Worm (Caenorhabditis elegans) whole organism, L4 larva: ENCODE results near the gene sta-1.

Source experiments
- F49E8.2 ChIP-seq: sonication (generic microtip); optimal IDR thresholded peaks from 2 replicates; lab custom pipeline; 2016; ENCODE audit warnings: missing compliant biosample characterization, mild to moderate bottlenecking, missing genetic modification characterization, borderline replicate concordance
- T26A8.4 ChIP-seq: fragments of 200-800 bp; sonication (Bioruptor generic); IDR thresholded peaks from 2 replicates; pipeline ENCODE4 v1.3.6; 2022; ENCODE audit warnings: missing genetic modification characterization, missing compliant biosample characterization
- Y105C5A.15 ChIP-seq: fragments of 200-800 bp; sonication (Bioruptor generic); IDR thresholded peaks from 2 replicates; pipeline ENCODE4 v1.3.6; 2022; ENCODE audit warnings: missing genetic modification characterization, missing compliant biosample characterization
- aly-2 ChIP-seq: sonication (generic microtip); optimal IDR thresholded peaks from 2 replicates; lab custom pipeline; 2018; ENCODE audit warnings: missing biosample characterization, missing genetic modification characterization
- arid-1 ChIP-seq: fragments of 200-800 bp; sonication (Bioruptor generic); conservative IDR thresholded peaks from 2 replicates; pipeline ENCODE4 v1.3.6; 2022; ENCODE audit warnings: missing genetic modification reagents, missing genetic modification characterization, missing compliant biosample characterization
- ceh-44 ChIP-seq: fragments of 200-800 bp; sonication (Bioruptor generic); IDR thresholded peaks from 2 replicates; pipeline ENCODE4 v1.3.6; 2022; ENCODE audit warnings: missing genetic modification reagents, missing genetic modification characterization, missing compliant biosample characterization
- ctbp-1 ChIP-seq: fragments of 200-800 bp; sonication (Bioruptor generic); IDR thresholded peaks from 2 replicates; pipeline ENCODE4 v1.3.6; 2022; ENCODE audit warnings: missing genetic modification reagents, missing genetic modification characterization, missing compliant biosample characterization
- daf-16 ChIP-seq, 3 experiments: sonication (generic microtip); optimal IDR thresholded peaks; 2 replicates each; lab custom pipeline; 2016 to 2017; ENCODE audit warnings: missing genetic modification characterization in 3 of 3, missing genetic modification reagents in 3 of 3, mild to moderate bottlenecking in 2 of 3, missing compliant biosample characterization in 2 of 3, missing biosample characterization in 1 of 3, moderate library complexity in 1 of 3
- dmd-6 ChIP-seq: fragments of 200-800 bp; sonication (Bioruptor generic); IDR thresholded peaks from 2 replicates; pipeline ENCODE4 v1.3.6; 2022; ENCODE audit warnings: missing genetic modification reagents, missing genetic modification characterization, missing compliant biosample characterization
- dve-1 ChIP-seq: sonication (generic microtip); optimal IDR thresholded peaks from 2 replicates; lab custom pipeline; 2017; ENCODE audit warnings: antibody characterized with exemption, mild to moderate bottlenecking, missing genetic modification characterization, missing compliant biosample characterization; ENCODE audit not compliant: insufficient read depth
- fkh-10 ChIP-seq: fragments of 150-350 bp; optimal IDR thresholded peaks from 2 replicates; lab custom pipeline; 2014; ENCODE audit warnings: missing biosample characterization, missing genetic modification reagents, missing genetic modification characterization
- gei-8 ChIP-seq: fragments of 200-800 bp; sonication (Bioruptor generic); optimal IDR thresholded peaks from 2 replicates; lab custom pipeline; 2018; ENCODE audit warnings: mild to moderate bottlenecking, missing genetic modification characterization, missing compliant biosample characterization
- hif-1 ChIP-seq, 2 experiments: sonication (generic microtip); optimal IDR thresholded peaks; 2 replicates each; lab custom pipeline; 2016 to 2017; ENCODE audit warnings: missing compliant biosample characterization in 2 of 2, missing genetic modification characterization in 2 of 2, missing genetic modification reagents in 2 of 2, missing genotype in 2 of 2, mild to moderate bottlenecking in 1 of 2
- hlh-11 ChIP-seq: fragments of 200-800 bp; sonication (Bioruptor generic); optimal IDR thresholded peaks from 2 replicates; lab custom pipeline; 2018; ENCODE audit warnings: mild to moderate bottlenecking, missing genetic modification characterization, missing compliant biosample characterization
- hlh-30 ChIP-seq: sonication (generic microtip); optimal IDR thresholded peaks from 2 replicates; lab custom pipeline; 2017; ENCODE audit warnings: antibody characterized with exemption, mild to moderate bottlenecking, missing genetic modification characterization, missing compliant biosample characterization; ENCODE audit not compliant: insufficient read depth
- hmg-1.1 ChIP-seq: fragments of 200-800 bp; sonication (Bioruptor generic); IDR thresholded peaks from 2 replicates; pipeline ENCODE4 v1.3.6; 2022; ENCODE audit warnings: missing genetic modification reagents, missing genetic modification characterization, missing compliant biosample characterization
- lin-13 ChIP-seq: fragments of 150-350 bp; optimal IDR thresholded peaks from 2 replicates; lab custom pipeline; 2014; ENCODE audit warnings: missing biosample characterization, missing genetic modification reagents, missing genetic modification characterization
- lin-38 ChIP-seq: fragments of 200-800 bp; sonication (Bioruptor generic); IDR thresholded peaks from 2 replicates; pipeline ENCODE4 v1.3.6; 2022; ENCODE audit warnings: missing genetic modification reagents, missing genetic modification characterization, missing compliant biosample characterization
- lsy-2 ChIP-seq, 2 experiments: fragments of 150-350 bp in 1 of 2; sonication (generic microtip) in 1 of 2; optimal IDR thresholded peaks; 2 replicates each; lab custom pipeline; 2014 to 2017; ENCODE audit warnings: missing biosample characterization in 2 of 2, missing genetic modification characterization in 2 of 2
- madf-5 ChIP-seq, 2 experiments: fragments of 200-800 bp; sonication (Bioruptor generic); IDR thresholded peaks; 2 replicates each; pipeline ENCODE4 v1.3.6; 2022; ENCODE audit warnings: missing compliant biosample characterization in 2 of 2, missing genetic modification characterization in 2 of 2
- madf-9 ChIP-seq: fragments of 200-800 bp; sonication (Bioruptor generic); conservative IDR thresholded peaks from 2 replicates; pipeline ENCODE4 v1.3.6; 2022; ENCODE audit warnings: missing genetic modification reagents, missing genetic modification characterization, missing compliant biosample characterization
- mdl-1 ChIP-seq, 2 experiments: fragments of 150-350 bp in 1 of 2; sonication (generic microtip) in 1 of 2; optimal IDR thresholded peaks; 2 replicates each; lab custom pipeline; 2014 to 2017; ENCODE audit warnings: missing biosample characterization in 2 of 2, missing genetic modification characterization in 2 of 2
- mep-1 ChIP-seq: fragments of 150-350 bp; sonication (generic microtip); optimal IDR thresholded peaks from 3 replicates; lab custom pipeline; 2014; ENCODE audit warnings: missing biosample characterization, missing genetic modification characterization
- nhr-11 ChIP-seq: fragments of 150-350 bp; optimal IDR thresholded peaks from 2 replicates; lab custom pipeline; 2014; ENCODE audit warnings: missing biosample characterization, missing genetic modification characterization
- nhr-111 ChIP-seq: fragments of 200-800 bp; sonication (Bioruptor generic); optimal IDR thresholded peaks from 2 replicates; lab custom pipeline; 2018; ENCODE audit warnings: mild to moderate bottlenecking, missing genetic modification characterization, missing compliant biosample characterization
- nhr-28 ChIP-seq: fragments of 150-350 bp; optimal IDR thresholded peaks from 2 replicates; lab custom pipeline; 2014; ENCODE audit warnings: missing biosample characterization, missing genetic modification characterization
- nhr-6 ChIP-seq: fragments of 150-350 bp; optimal IDR thresholded peaks from 2 replicates; lab custom pipeline; 2014; ENCODE audit warnings: missing biosample characterization, missing genetic modification characterization
- pha-4 ChIP-seq, 2 experiments: fragments of 150-350 bp in 1 of 2; fragments of 200-800 bp in 1 of 2; sonication (Bioruptor generic) in 1 of 2; IDR thresholded peaks in 1 of 2; optimal IDR thresholded peaks in 1 of 2; 2 replicates each; pipeline versions ENCODE4 v1.3.6 to Lab custom; 2014 to 2022; ENCODE audit warnings: missing genetic modification characterization in 2 of 2, missing genetic modification reagents in 2 of 2, missing biosample characterization in 1 of 2, missing compliant biosample characterization in 1 of 2
- rbr-2 ChIP-seq: sonication (generic microtip); optimal IDR thresholded peaks from 2 replicates; lab custom pipeline; 2016; ENCODE audit warnings: missing genotype, missing genetic modification characterization, missing compliant biosample characterization
- sdz-12 ChIP-seq: fragments of 200-800 bp; sonication (Bioruptor generic); optimal IDR thresholded peaks from 2 replicates; lab custom pipeline; 2018; ENCODE audit warnings: mild to moderate bottlenecking, missing genetic modification characterization, missing compliant biosample characterization
- set-16 ChIP-seq: fragments of 200-800 bp; sonication (Bioruptor generic); IDR thresholded peaks from 2 replicates; pipeline ENCODE4 v1.3.6; 2022; ENCODE audit warnings: missing genetic modification reagents, missing genetic modification characterization, missing compliant biosample characterization
- snpc-1.2 ChIP-seq: fragments of 200-800 bp; sonication (Bioruptor generic); IDR thresholded peaks from 2 replicates; pipeline ENCODE4 v1.3.6; 2022; ENCODE audit warnings: missing genetic modification reagents, missing genetic modification characterization, missing compliant biosample characterization
- tra-1 ChIP-seq: fragments of 200-800 bp; sonication (Bioruptor generic); IDR thresholded peaks from 2 replicates; pipeline ENCODE4 v1.3.6; 2022; ENCODE audit warnings: missing genetic modification reagents, missing genetic modification characterization, missing compliant biosample characterization
- ztf-7 ChIP-seq: fragments of 150-350 bp; optimal IDR thresholded peaks from 2 replicates; lab custom pipeline; 2014; ENCODE audit warnings: missing biosample characterization, missing genetic modification characterization

Gene sta-1

DNA sequence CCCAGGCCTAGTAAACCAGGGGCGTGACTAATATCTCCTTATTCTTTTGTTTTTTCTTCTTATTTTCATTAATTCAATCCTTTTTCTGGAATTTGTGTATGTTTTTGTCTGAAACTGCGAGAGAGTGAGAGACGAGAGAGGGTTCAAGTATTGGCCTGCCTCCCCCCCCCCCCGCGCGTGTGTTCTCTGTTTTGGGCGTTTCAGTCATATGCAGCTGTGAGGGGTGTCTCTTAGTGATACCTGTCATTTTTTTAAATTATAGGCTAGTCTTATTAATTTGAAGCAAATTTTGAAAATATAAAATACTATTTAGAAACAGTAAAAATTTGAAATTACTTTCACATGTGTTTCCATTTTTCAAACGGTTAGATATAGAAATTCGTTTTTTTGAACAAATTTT is 4.6 kb upstream of the sta-1 start:
- TF ChIP-seq Y105C5A.15 (no peak), hlh-11 (tag; lab: Kevin White, UChicago) (peak; percentile 7), set-16 (GFP tag; lab: Robert Waterston, UW) (no peak), ztf-7 (tag; lab: Kevin White, UChicago) (no peak), daf-16 (GFP tag; optimal IDR thresholded peaks at IDR 0.05; lab: Kevin White, UChicago) (no peak), daf-16 (tag; optimal IDR thresholded peaks at IDR 0.05; lab: Kevin White, UChicago) (peak; percentile 47), hlh-30 (tag; lab: Kevin White, UChicago) (peak; percentile 59), dve-1 (tag; lab: Kevin White, UChicago) (peak; percentile 38), madf-5 (GFP tag; IDR thresholded peaks at IDR 0.05; lab: Robert Waterston, UW) (no peak), nhr-111 (GFP tag; lab: Kevin White, UChicago) (no peak)

DNA sequence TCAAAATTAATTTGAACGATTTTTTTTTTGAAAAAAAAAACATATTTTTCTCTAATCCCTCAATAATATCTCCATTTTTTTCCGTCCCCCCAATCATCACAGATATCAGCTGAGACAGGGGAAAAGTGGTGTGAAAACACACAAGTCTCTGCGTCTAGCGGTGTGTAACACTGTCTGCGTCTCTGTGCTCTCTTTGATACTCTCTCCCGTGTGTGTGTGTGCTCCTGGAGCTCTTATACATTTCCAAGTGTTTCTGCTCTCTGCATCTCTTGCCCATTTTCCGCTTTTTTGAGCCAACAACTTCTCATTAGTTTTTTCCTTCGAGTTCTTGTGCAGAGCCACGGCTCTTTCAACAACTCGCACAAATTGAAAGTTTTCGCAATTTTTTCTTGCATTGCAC is 529 bp upstream of the sta-1 start:
- TF ChIP-seq rbr-2 (tag; lab: Kevin White, UChicago) = peak; percentile 29
- TF ChIP-seq sdz-12 (GFP tag; lab: Kevin White, UChicago) = no peak
- peak in 1 of 2 experiments; percentile 82 for TF ChIP-seq hif-1 (tag; optimal IDR thresholded peaks at IDR 0.05; lab: Kevin White, UChicago)
- TF ChIP-seq mep-1 = peak; percentile 67
- TF ChIP-seq ceh-44 = no peak
- peak; percentile 31 for TF ChIP-seq nhr-28 (tag; lab: Kevin White, UChicago)
- TF ChIP-seq ctbp-1 (GFP tag; lab: Robert Waterston, UW) = 0 out of 2 replicates have a peak, but pooled peaks have one; percentile 45
- peak; percentile 47; the same call in 1 of the 2 replicates for TF ChIP-seq pha-4 (GFP tag; IDR thresholded peaks at IDR 0.05; lab: Robert Waterston, UW)
- TF ChIP-seq pha-4 (tag; optimal IDR thresholded peaks at IDR 0.05; lab: Kevin White, UChicago) = no peak
- peak; percentile 36 for TF ChIP-seq fkh-10 (GFP tag; lab: Kevin White, UChicago)
- TF ChIP-seq gei-8 (GFP tag; lab: Kevin White, UChicago) = no peak
- no peak for TF ChIP-seq nhr-6
- peak; percentile 44; the same call in 1 of the 2 replicates for TF ChIP-seq dmd-6 (GFP tag; lab: Robert Waterston, UW)
- peak; percentile 45 for TF ChIP-seq lin-13 (GFP tag; lab: Kevin White, UChicago)
- 0 out of 2 replicates have a peak, but pooled peaks have one; percentile 18 for TF ChIP-seq T26A8.4 (GFP tag; lab: Robert Waterston, UW)
- TF ChIP-seq lin-38 (GFP tag; lab: Robert Waterston, UW) = peak; percentile 28; the same call in 1 of the 2 replicates
- TF ChIP-seq aly-2 (tag; lab: Kevin White, UChicago) = no peak
- 0 out of 2 replicates have a peak, but pooled peaks have one; percentile 21 for TF ChIP-seq madf-9 (GFP tag; lab: Robert Waterston, UW)
- TF ChIP-seq dve-1 (tag; lab: Kevin White, UChicago) = peak; percentile 42
- no peak for TF ChIP-seq F49E8.2 (tag; lab: Kevin White, UChicago)
- TF ChIP-seq hmg-1.1 = peak; percentile 61
- TF ChIP-seq tra-1 (GFP tag; lab: Robert Waterston, UW) = 0 out of 2 replicates have a peak, but pooled peaks have one; percentile 20
- TF ChIP-seq lsy-2 (tag; optimal IDR thresholded peaks at IDR 0.05; lab: Kevin White, UChicago) = peak; percentile 27 to 74
- peak in 1 of 2 experiments; percentile 35 for TF ChIP-seq daf-16 (GFP tag; optimal IDR thresholded peaks at IDR 0.05; lab: Kevin White, UChicago)
- peak; percentile 72 for TF ChIP-seq daf-16 (tag; optimal IDR thresholded peaks at IDR 0.05; lab: Kevin White, UChicago)
- TF ChIP-seq mdl-1 (tag; optimal IDR thresholded peaks at IDR 0.05; lab: Kevin White, UChicago) = peak in 1 of 2 experiments; percentile 4
- TF ChIP-seq hlh-30 (tag; lab: Kevin White, UChicago) = peak; percentile 56
- peak; percentile 68 for TF ChIP-seq nhr-11 (tag; lab: Kevin White, UChicago)

DNA sequence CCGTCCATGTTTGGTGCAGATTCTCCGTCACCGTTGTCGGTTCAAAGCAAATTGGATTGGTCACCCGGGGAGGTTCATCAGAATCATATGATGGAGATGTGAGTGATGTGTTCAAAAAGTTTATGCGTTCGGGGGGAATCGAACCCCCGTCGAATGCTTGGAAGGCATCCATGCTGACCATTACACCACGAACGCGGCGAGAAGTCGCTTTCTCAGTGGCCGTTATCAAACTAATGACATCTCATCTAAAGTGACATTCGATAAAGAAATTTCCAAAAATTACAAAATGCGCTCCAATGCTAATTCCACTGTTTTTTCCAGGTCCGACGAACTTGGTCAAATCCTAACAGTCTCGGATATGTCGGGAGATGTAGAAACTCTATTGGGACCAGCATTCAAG is 6.6 kb downstream of the sta-1 start:
- TF ChIP-seq arid-1 (GFP tag; lab: Robert Waterston, UW) (0 out of 2 replicates have a peak, but pooled peaks have one; percentile 26), lin-38 (GFP tag; lab: Robert Waterston, UW) (peak; percentile 48), snpc-1.2 (peak; percentile 97)
